Worm (Caenorhabditis elegans) whole organism, late embryonic: Measurements from ENCODE around the gene nhr-275.
A peak's percentile ranks its signal among the peaks of the same experiment; 100 is the strongest.

ENCODE experiments used
- C08G9.2 ChIP-seq: sonication (generic microtip); optimal IDR thresholded peaks from 2 replicates; lab custom pipeline; 2016; ENCODE audit warnings: mild to moderate bottlenecking, missing genetic modification characterization, moderate library complexity, missing compliant biosample characterization
- C38D4.7 ChIP-seq: fragments of 200-800 bp; sonication (Bioruptor generic); optimal IDR thresholded peaks from 2 replicates; lab custom pipeline; 2018; ENCODE audit warnings: mild to moderate bottlenecking, missing genetic modification characterization, moderate library complexity, missing compliant biosample characterization
- F13H6.1 ChIP-seq: sonication (generic microtip); optimal IDR thresholded peaks from 2 replicates; lab custom pipeline; 2016; ENCODE audit warnings: missing genetic modification characterization, missing compliant biosample characterization
- K02D7.2 ChIP-seq: sonication (generic microtip); optimal IDR thresholded peaks from 2 replicates; lab custom pipeline; 2017; ENCODE audit warnings: mild to moderate bottlenecking, missing genetic modification characterization, missing compliant biosample characterization
- K09A11.1 ChIP-seq: sonication (generic microtip); optimal IDR thresholded peaks from 2 replicates; lab custom pipeline; 2017; ENCODE audit warnings: antibody characterized with exemption, mild to moderate bottlenecking, missing genetic modification characterization, missing compliant biosample characterization; ENCODE audit not compliant: insufficient read depth
- ama-1 ChIP-seq: fragments of 150-350 bp; optimal IDR thresholded peaks from 2 replicates; lab custom pipeline; 2014
- ceh-19 ChIP-seq: fragments of 200-800 bp; sonication (Bioruptor generic); optimal IDR thresholded peaks from 2 replicates; lab custom pipeline; 2018; ENCODE audit warnings: mild to moderate bottlenecking, missing genetic modification characterization, missing compliant biosample characterization
- ceh-2 ChIP-seq: sonication (generic microtip); optimal IDR thresholded peaks from 2 replicates; lab custom pipeline; 2016; ENCODE audit warnings: missing genotype, missing genetic modification characterization, missing compliant biosample characterization
- ceh-22 ChIP-seq: sonication (generic microtip); optimal IDR thresholded peaks from 2 replicates; lab custom pipeline; 2017; ENCODE audit warnings: missing biosample characterization, missing genetic modification characterization
- ceh-30 ChIP-seq: fragments of 150-350 bp; optimal IDR thresholded peaks from 2 replicates; lab custom pipeline; 2014; ENCODE audit warnings: missing biosample characterization, missing genetic modification characterization
- ceh-31 ChIP-seq: sonication (generic microtip); optimal IDR thresholded peaks from 2 replicates; lab custom pipeline; 2016; ENCODE audit warnings: missing genetic modification characterization, missing compliant biosample characterization
- ceh-45 ChIP-seq: fragments of 200-800 bp; sonication (Bioruptor generic); IDR thresholded peaks from 2 replicates; pipeline ENCODE4 v1.3.6; 2022; ENCODE audit warnings: missing genetic modification reagents, missing genetic modification characterization, missing compliant biosample characterization
- hlh-15 ChIP-seq: sonication (generic microtip); optimal IDR thresholded peaks from 2 replicates; lab custom pipeline; 2016; ENCODE audit warnings: missing genetic modification characterization, missing compliant biosample characterization
- hlh-30 ChIP-seq: sonication (generic microtip); optimal IDR thresholded peaks from 2 replicates; lab custom pipeline; 2017; ENCODE audit warnings: antibody characterized with exemption, missing genetic modification characterization, missing compliant biosample characterization; ENCODE audit not compliant: insufficient read depth
- hlh-8 ChIP-seq: sonication (generic microtip); optimal IDR thresholded peaks from 2 replicates; lab custom pipeline; 2016; ENCODE audit warnings: missing genotype, missing genetic modification characterization, missing compliant biosample characterization
- lim-6 ChIP-seq: sonication (generic microtip); optimal IDR thresholded peaks from 2 replicates; lab custom pipeline; 2016; ENCODE audit warnings: missing genetic modification characterization, missing compliant biosample characterization
- pat-9 ChIP-seq: fragments of 200-800 bp; sonication (Bioruptor generic); optimal IDR thresholded peaks from 2 replicates; lab custom pipeline; 2018; ENCODE audit warnings: mild to moderate bottlenecking, missing genetic modification characterization, moderate library complexity, missing compliant biosample characterization
- pax-1 ChIP-seq: fragments of 150-350 bp; optimal IDR thresholded peaks from 2 replicates; lab custom pipeline; 2014; ENCODE audit warnings: missing biosample characterization, missing genetic modification characterization
- pha-2 ChIP-seq: sonication (generic microtip); optimal IDR thresholded peaks from 2 replicates; lab custom pipeline; 2017; ENCODE audit warnings: mild to moderate bottlenecking, missing genetic modification characterization, missing compliant biosample characterization
- pqm-1 ChIP-seq: sonication (generic microtip); optimal IDR thresholded peaks from 2 replicates; lab custom pipeline; 2016; ENCODE audit warnings: missing genetic modification characterization, missing compliant biosample characterization
- pros-1 ChIP-seq: fragments of 150-350 bp; optimal IDR thresholded peaks from 2 replicates; lab custom pipeline; 2014; ENCODE audit warnings: missing biosample characterization, missing genetic modification reagents, missing genetic modification characterization
- sdc-2 ChIP-seq: sonication (generic microtip); optimal IDR thresholded peaks from 2 replicates; lab custom pipeline; 2016; ENCODE audit warnings: missing genotype, missing genetic modification characterization, missing compliant biosample characterization
- ttx-3 ChIP-seq: sonication (generic microtip); optimal IDR thresholded peaks from 2 replicates; lab custom pipeline; 2016; ENCODE audit warnings: missing genetic modification reagents, missing genetic modification characterization, missing compliant biosample characterization
- unc-3 ChIP-seq, 2 experiments: fragments of 200-800 bp in 1 of 2; sonication (Bioruptor generic) in 1 of 2; sonication (generic microtip) in 1 of 2; conservative IDR thresholded peaks in 1 of 2; optimal IDR thresholded peaks in 1 of 2; 2 replicates each; pipeline versions ENCODE4 v1.3.6 to Lab custom; 2016 to 2022; ENCODE audit warnings: missing compliant biosample characterization in 2 of 2, missing genetic modification characterization in 2 of 2, missing genetic modification reagents in 1 of 2
- zip-5 ChIP-seq: sonication (generic microtip); optimal IDR thresholded peaks from 2 replicates; lab custom pipeline; 2016; ENCODE audit warnings: missing genetic modification characterization, missing compliant biosample characterization
- ztf-16 ChIP-seq: sonication (generic microtip); optimal IDR thresholded peaks from 2 replicates; lab custom pipeline; 2017; ENCODE audit warnings: missing genetic modification characterization, missing compliant biosample characterization

nhr-275 gene

ce11 chrV:2278052-2278451 lies 11.2 kb upstream of the nhr-275 start, which contains the start of gene nhr-59:
TSS of gene nhr-59 (minus strand) at chrV:2278265.
- TF ChIP-seq hlh-8 (tag; lab: Kevin White, UChicago) (no peak), hlh-30 (peak; percentile 44)

- TF ChIP-seq unc-3 (GFP tag; conservative IDR thresholded peaks at IDR 0.05; lab: Robert Waterston, UW): no peak
- TF ChIP-seq unc-3 (tag; optimal IDR thresholded peaks at IDR 0.05; lab: Kevin White, UChicago): no peak
- no peak for TF ChIP-seq ttx-3
- no peak for TF ChIP-seq C38D4.7 (GFP tag; lab: Kevin White, UChicago)
- TF ChIP-seq ceh-45 (GFP tag; lab: Robert Waterston, UW): no peak
- TF ChIP-seq lim-6 (tag; lab: Kevin White, UChicago): no peak
- no peak for TF ChIP-seq pqm-1 (tag; lab: Kevin White, UChicago)
- TF ChIP-seq K09A11.1 (tag; lab: Kevin White, UChicago): no peak
Measured at ce11 chrV:2277260-2277659, 10.4 kb upstream of the nhr-275 start.

- no peak for TF ChIP-seq C38D4.7 (GFP tag; lab: Kevin White, UChicago)
- no peak for TF ChIP-seq lim-6 (tag; lab: Kevin White, UChicago)
- TF ChIP-seq, all 69 proteins: peak for 0
Measured at ce11 chrV:2274253-2274892, 7.5 kb upstream of the nhr-275 start, which contains the start of the genes Y5H2A.4 and abu-4. TSS of gene Y5H2A.4 (minus strand) at chrV:2274353. TSS of gene abu-4 (plus strand) at chrV:2274842.

- TF ChIP-seq unc-3 (GFP tag; conservative IDR thresholded peaks at IDR 0.05; lab: Robert Waterston, UW): no peak
- TF ChIP-seq unc-3 (tag; optimal IDR thresholded peaks at IDR 0.05; lab: Kevin White, UChicago): no peak
- TF ChIP-seq C08G9.2: no peak
- no peak for TF ChIP-seq pros-1 (tag; lab: Kevin White, UChicago)
- TF ChIP-seq hlh-15 (tag; lab: Kevin White, UChicago): no peak
- no peak for TF ChIP-seq lim-6 (tag; lab: Kevin White, UChicago)
- TF ChIP-seq ceh-30 (tag; lab: Kevin White, UChicago): no peak
Measured at ce11 chrV:2271750-2272149, 4.9 kb upstream of the nhr-275 start, which contains the start of gene Y5H2A.1. TSS of gene Y5H2A.1 (minus strand) at chrV:2271850.

ce11 chrV:2264925-2265324 lies 1.9 kb downstream of the nhr-275 start:
- no peak for TF ChIP-seq F13H6.1 (tag; lab: Kevin White, UChicago)
- no peak for TF ChIP-seq pat-9 (tag; lab: Kevin White, UChicago)
- TF ChIP-seq K02D7.2 (tag; lab: Kevin White, UChicago): no peak
- TF ChIP-seq ama-1 (lab: Kevin White, UChicago): no peak
- TF ChIP-seq unc-3 (GFP tag; conservative IDR thresholded peaks at IDR 0.05; lab: Robert Waterston, UW): no peak
- no peak for TF ChIP-seq unc-3 (tag; optimal IDR thresholded peaks at IDR 0.05; lab: Kevin White, UChicago)
- TF ChIP-seq ceh-2 (tag; lab: Kevin White, UChicago): no peak
- TF ChIP-seq zip-5: no peak
- TF ChIP-seq pqm-1 (tag; lab: Kevin White, UChicago): no peak
- no peak for TF ChIP-seq ztf-16 (tag; lab: Kevin White, UChicago)
- TF ChIP-seq ceh-19 (GFP tag; lab: Kevin White, UChicago): no peak
- no peak for TF ChIP-seq ceh-31 (tag; lab: Kevin White, UChicago)
- no peak for TF ChIP-seq pha-2 (tag; lab: Kevin White, UChicago)

ce11 chrV:2264455-2264854 lies 2.4 kb downstream of the nhr-275 start, which contains the start of gene nhr-183:
TSS of gene nhr-183 (minus strand) at chrV:2264634.
- TF ChIP-seq pax-1 (tag; lab: Kevin White, UChicago): peak; percentile 69
- no peak for TF ChIP-seq sdc-2

- no peak for TF ChIP-seq sdc-2
- TF ChIP-seq hlh-15 (tag; lab: Kevin White, UChicago): no peak
- no peak for TF ChIP-seq ceh-22 (tag; lab: Kevin White, UChicago)
- TF ChIP-seq, all 69 proteins: peak for 0
Measured at ce11 chrV:2260660-2261059, 6.2 kb downstream of the nhr-275 start, which contains the start of gene F41B5.12. TSS of gene F41B5.12 (plus strand) at chrV:2260960.
